Worm (Caenorhabditis elegans): Measurements from ENCODE around the gene cgef-1.

DNA sequence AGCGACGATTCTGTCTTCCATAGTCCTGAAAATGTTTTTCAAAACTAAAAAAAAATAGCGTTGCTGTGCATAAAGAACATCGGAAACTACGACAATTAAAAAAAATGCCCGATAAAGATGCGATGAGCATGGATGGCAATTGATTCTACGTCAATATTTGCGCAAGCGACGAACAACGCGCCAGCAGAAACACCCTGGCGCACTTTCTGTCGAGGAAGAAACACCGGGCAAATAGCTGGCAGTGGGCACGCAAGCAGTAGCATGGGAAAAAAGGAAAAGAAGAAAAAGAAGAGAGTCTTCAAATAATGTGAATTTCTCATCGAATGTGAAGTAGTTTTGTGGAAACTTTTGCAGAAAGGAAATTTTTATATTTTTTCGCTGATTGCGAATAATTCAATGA is 37.8 kb downstream of the cgef-1 start, which contains the start of gene C14A11.9:
- peak; percentile 63 for TF ChIP-seq unc-86 (tag; optimal IDR thresholded peaks at IDR 0.05)
- TF ChIP-seq hlh-30 (tag; optimal IDR thresholded peaks at IDR 0.05; ENCODE audit: insufficient read depth) = peak; percentile 31
- TF ChIP-seq F13H6.1 (tag; optimal IDR thresholded peaks at IDR 0.05) = peak; percentile 58
- 0 out of 2 replicates have a peak, but pooled peaks have one; percentile 39 for TF ChIP-seq ceh-45 (GFP tag; IDR thresholded peaks at IDR 0.05)
- TF ChIP-seq elt-2 (tag; optimal IDR thresholded peaks at IDR 0.05) = peak; percentile 78
- TF ChIP-seq ceh-9 (tag; optimal IDR thresholded peaks at IDR 0.05) = no peak
- peak; percentile 62 for TF ChIP-seq ceh-34 (tag; optimal IDR thresholded peaks at IDR 0.05)

Data from whole organism, late embryonic.